Worm (Caenorhabditis elegans) whole organism, L1 larva: ENCODE data around the gene clc-12.

Source experiments
- aha-1 ChIP-seq: fragments of 150-350 bp; optimal IDR thresholded peaks from 2 replicates; lab custom pipeline; 2014; ENCODE audit warnings: missing biosample characterization, missing genetic modification characterization
- aly-2 ChIP-seq: fragments of 150-350 bp; optimal IDR thresholded peaks from 2 replicates; lab custom pipeline; 2014; ENCODE audit warnings: missing biosample characterization, missing genetic modification characterization
- blmp-1 ChIP-seq: fragments of 150-350 bp; optimal IDR thresholded peaks from 2 replicates; lab custom pipeline; 2014; ENCODE audit warnings: missing biosample characterization, missing genetic modification characterization
- ceh-90 ChIP-seq: sonication (generic microtip); optimal IDR thresholded peaks from 2 replicates; lab custom pipeline; 2016; ENCODE audit warnings: missing genetic modification characterization, missing compliant biosample characterization
- ces-1 ChIP-seq: fragments of 150-350 bp; optimal IDR thresholded peaks from 2 replicates; lab custom pipeline; 2014; ENCODE audit warnings: missing biosample characterization, missing genetic modification reagents, missing genetic modification characterization
- efl-1 ChIP-seq, 4 experiments: fragments of 150-350 bp; optimal IDR thresholded peaks in 3 of 4; peaks in 1 of 4; 1 replicate in 1 of 4; 2 replicates in 3 of 4; lab custom pipeline; 2014; ENCODE audit warnings: missing biosample characterization in 2 of 4, missing genetic modification characterization in 2 of 4, missing genetic modification reagents in 2 of 4
- elt-2 ChIP-seq: sonication (generic microtip); optimal IDR thresholded peaks from 2 replicates; lab custom pipeline; 2016; ENCODE audit warnings: missing genetic modification characterization, mild to moderate bottlenecking, inconsistent platforms, missing compliant biosample characterization, missing genetic modification reagents
- elt-3 ChIP-seq, 6 experiments: fragments of 150-350 bp in 1 of 6; sonication (generic microtip); optimal IDR thresholded peaks; 2 replicates each; lab custom pipeline; 2017 to 2018; ENCODE audit warnings: missing biosample characterization in 6 of 6, missing genetic modification characterization in 6 of 6, inconsistent platforms in 1 of 6
- fkh-8 ChIP-seq: sonication (generic microtip); optimal IDR thresholded peaks from 2 replicates; lab custom pipeline; 2016; ENCODE audit warnings: mild to moderate bottlenecking, missing genetic modification characterization, missing compliant biosample characterization
- fos-1 ChIP-seq: fragments of 150-350 bp; optimal IDR thresholded peaks from 2 replicates; lab custom pipeline; 2014; ENCODE audit warnings: missing biosample characterization, missing genetic modification characterization
- hlh-17 ChIP-seq: fragments of 200-800 bp; sonication (Bioruptor generic); optimal IDR thresholded peaks from 2 replicates; lab custom pipeline; 2018; ENCODE audit warnings: missing genetic modification characterization, mild to moderate bottlenecking, missing compliant biosample characterization, moderate library complexity, borderline replicate concordance
- hlh-4 ChIP-seq: sonication (generic microtip); optimal IDR thresholded peaks from 2 replicates; lab custom pipeline; 2016; ENCODE audit warnings: mild to moderate bottlenecking, missing genetic modification characterization, missing compliant biosample characterization
- lin-13 ChIP-seq: fragments of 150-350 bp; optimal IDR thresholded peaks from 2 replicates; lab custom pipeline; 2014; ENCODE audit warnings: missing biosample characterization, missing genetic modification reagents, missing genetic modification characterization
- lin-14 ChIP-seq: fragments of 200-800 bp; sonication (Bioruptor generic); optimal IDR thresholded peaks from 2 replicates; lab custom pipeline; 2018; ENCODE audit warnings: mild to moderate bottlenecking, missing genetic modification characterization, moderate library complexity, missing compliant biosample characterization
- lsy-2 ChIP-seq, 2 experiments: fragments of 150-350 bp; optimal IDR thresholded peaks; 2 replicates each; lab custom pipeline; 2014; ENCODE audit warnings: missing biosample characterization in 2 of 2, missing genetic modification characterization in 2 of 2
- mab-9 ChIP-seq: fragments of 200-800 bp; sonication (Bioruptor generic); IDR thresholded peaks from 2 replicates; pipeline ENCODE4 v1.3.6; 2022; ENCODE audit warnings: missing genetic modification reagents, missing genetic modification characterization, missing compliant biosample characterization
- mep-1 ChIP-seq: fragments of 150-350 bp; optimal IDR thresholded peaks from 2 replicates; lab custom pipeline; 2014; ENCODE audit warnings: missing biosample characterization, missing genetic modification characterization
- nhr-12 ChIP-seq: sonication (generic microtip); optimal IDR thresholded peaks from 2 replicates; lab custom pipeline; 2017; ENCODE audit warnings: missing biosample characterization, missing genetic modification characterization
- nhr-76 ChIP-seq: sonication (generic microtip); optimal IDR thresholded peaks from 2 replicates; lab custom pipeline; 2017; ENCODE audit warnings: missing biosample characterization, missing genetic modification characterization
- nhr-77 ChIP-seq: fragments of 150-350 bp; optimal IDR thresholded peaks from 2 replicates; lab custom pipeline; 2014; ENCODE audit warnings: missing biosample characterization, missing genetic modification characterization
- nhr-84 ChIP-seq: sonication (generic microtip); optimal IDR thresholded peaks from 2 replicates; lab custom pipeline; 2017; ENCODE audit warnings: missing biosample characterization, missing genetic modification characterization
- nhr-85 ChIP-seq: sonication (generic microtip); peaks from one replicate; lab custom pipeline; 2016; ENCODE audit warnings: missing genetic modification characterization, inconsistent platforms, missing compliant biosample characterization
- nhr-90 ChIP-seq: sonication (generic microtip); optimal IDR thresholded peaks from 2 replicates; lab custom pipeline; 2016; ENCODE audit warnings: mild to moderate bottlenecking, missing genetic modification characterization, missing compliant biosample characterization; ENCODE audit not compliant: poor library complexity
- rnt-1 ChIP-seq: sonication (generic microtip); optimal IDR thresholded peaks from 2 replicates; lab custom pipeline; 2016; ENCODE audit warnings: mild to moderate bottlenecking, missing genetic modification characterization, moderate library complexity, missing compliant biosample characterization
- skn-1 ChIP-seq: fragments of 150-350 bp; optimal IDR thresholded peaks from 2 replicates; lab custom pipeline; 2014; ENCODE audit warnings: missing biosample characterization, missing genetic modification characterization
- snpc-4 ChIP-seq: fragments of 150-350 bp; optimal IDR thresholded peaks from 2 replicates; lab custom pipeline; 2014; ENCODE audit warnings: missing biosample characterization, missing genetic modification characterization
- sptf-1 ChIP-seq: fragments of 150-350 bp; optimal IDR thresholded peaks from 2 replicates; lab custom pipeline; 2014; ENCODE audit warnings: missing biosample characterization, missing genetic modification characterization
- tbx-2 ChIP-seq: sonication (generic microtip); optimal IDR thresholded peaks from 2 replicates; lab custom pipeline; 2016; ENCODE audit warnings: missing genetic modification characterization, missing compliant biosample characterization
- tlp-1 ChIP-seq: fragments of 150-350 bp; optimal IDR thresholded peaks from 2 replicates; lab custom pipeline; 2014; ENCODE audit warnings: missing biosample characterization, missing genetic modification characterization
- unc-30 ChIP-seq: sonication (generic microtip); optimal IDR thresholded peaks from 2 replicates; lab custom pipeline; 2017; ENCODE audit warnings: missing biosample characterization, missing genetic modification characterization
- unc-98 ChIP-seq: fragments of 200-800 bp; sonication (Bioruptor generic); IDR thresholded peaks from 2 replicates; pipeline ENCODE4 v1.3.6; 2022; ENCODE audit warnings: missing genetic modification characterization, missing compliant biosample characterization
- zag-1 ChIP-seq: fragments of 150-350 bp; optimal IDR thresholded peaks from 2 replicates; lab custom pipeline; 2014; ENCODE audit warnings: missing biosample characterization, missing genetic modification characterization
- ztf-11 ChIP-seq, 2 experiments: sonication (generic microtip); optimal IDR thresholded peaks; 2 replicates each; lab custom pipeline; 2016 to 2017; ENCODE audit warnings: missing genetic modification characterization in 2 of 2, missing biosample characterization in 1 of 2, missing compliant biosample characterization in 1 of 2
- ztf-4 ChIP-seq: fragments of 150-350 bp; optimal IDR thresholded peaks from 2 replicates; lab custom pipeline; 2014; ENCODE audit warnings: missing biosample characterization, missing genetic modification characterization

The clc-12 gene

ce11 chrV:17009342-17010064, at the start of gene clc-12, which contains the start of gene clec-240:
Gene clc-12 (minus strand): TSS chrV:17009388.
Gene clec-240 (plus strand): TSS chrV:17010014.
- TF ChIP-seq ces-1 (GFP tag; lab: Kevin White, UChicago) = no peak
- peak; percentile 69 for TF ChIP-seq elt-2 (tag; lab: Kevin White, UChicago)

- TF ChIP-seq efl-1 (optimal IDR thresholded peaks at IDR 0.05; lab: Kevin White, UChicago) (no peak), efl-1 (GFP tag; optimal IDR thresholded peaks at IDR 0.05 in 1 of 2; lab: Kevin White, UChicago) (peak in 1 of 2 experiments; percentile 48), skn-1 (no peak), sptf-1 (no peak)
Measured at ce11 chrV:17044500-17044899, 35.3 kb upstream of the clc-12 start, which contains the start of gene F28B1.2. Gene F28B1.2 (plus strand): TSS chrV:17044800.

ce11 chrV:17042263-17042662, 33.1 kb upstream of the clc-12 start, which contains the start of gene hpo-33:
Gene hpo-33 (plus strand): TSS chrV:17042563.
- TF ChIP-seq aha-1 (tag; lab: Kevin White, UChicago) = no peak
- TF ChIP-seq ztf-11 (tag; optimal IDR thresholded peaks at IDR 0.05; lab: Kevin White, UChicago) = no peak
- TF ChIP-seq efl-1 (optimal IDR thresholded peaks at IDR 0.05; lab: Kevin White, UChicago) = no peak
- peak in 1 of 2 experiments; percentile 44 for TF ChIP-seq efl-1 (GFP tag; optimal IDR thresholded peaks at IDR 0.05 in 1 of 2; lab: Kevin White, UChicago)
- no peak for TF ChIP-seq lsy-2 (tag; optimal IDR thresholded peaks at IDR 0.05; lab: Kevin White, UChicago)
- no peak for TF ChIP-seq rnt-1 (tag; lab: Kevin White, UChicago)
- TF ChIP-seq hlh-17 (GFP tag; lab: Kevin White, UChicago) = no peak

ce11 chrV:17035850-17036249, 26.7 kb upstream of the clc-12 start, which contains the start of gene srz-94:
Gene srz-94 (minus strand): TSS chrV:17035950.
- TF ChIP-seq nhr-84 (tag; lab: Kevin White, UChicago) (no peak), aly-2 (tag; lab: Kevin White, UChicago) (no peak), blmp-1 (no peak), aha-1 (tag; lab: Kevin White, UChicago) (no peak), fos-1 (no peak)

- TF ChIP-seq hlh-4 (tag; lab: Kevin White, UChicago) (peak; percentile 98), nhr-85 (tag; lab: Kevin White, UChicago) (no peak), mab-9 (GFP tag; lab: Robert Waterston, UW) (no peak), fkh-8 (peak; percentile 3), nhr-12 (tag; lab: Kevin White, UChicago) (no peak)
Measured at ce11 chrV:17030430-17030829, 21.2 kb upstream of the clc-12 start.

ce11 chrV:17026289-17026688, 17.1 kb upstream of the clc-12 start, which contains the start of gene F49H6.15:
Gene F49H6.15 (minus strand): TSS chrV:17026389.
- TF ChIP-seq zag-1 (tag; lab: Kevin White, UChicago) (no peak), ztf-4 (tag; lab: Kevin White, UChicago) (no peak), snpc-4 (no peak), tbx-2 (tag; lab: Kevin White, UChicago) (no peak), mep-1 (tag; lab: Kevin White, UChicago) (no peak), unc-30 (tag; lab: Kevin White, UChicago) (no peak), tlp-1 (tag; lab: Kevin White, UChicago) (no peak), nhr-76 (tag; lab: Kevin White, UChicago) (no peak), nhr-77 (no peak), nhr-90 (tag; lab: Kevin White, UChicago) (no peak), fos-1 (no peak), mab-9 (GFP tag; lab: Robert Waterston, UW) (no peak), aha-1 (tag; lab: Kevin White, UChicago) (no peak), hlh-4 (tag; lab: Kevin White, UChicago) (no peak), ceh-90 (tag; lab: Kevin White, UChicago) (no peak), lin-14 (no peak), unc-98 (GFP tag; lab: Robert Waterston, UW) (no peak), elt-3 (tag; optimal IDR thresholded peaks at IDR 0.05; lab: Kevin White, UChicago) (no peak), lin-13 (GFP tag; lab: Kevin White, UChicago) (no peak), hlh-17 (GFP tag; lab: Kevin White, UChicago) (no peak)
